Fruit fly (Drosophila melanogaster) Kc167 (cell line): ENCODE results near the gene CG14642.

Experiments used
- Myc ChIP-seq: fragments of >200 bp; optimal IDR thresholded peaks from 2 replicates; lab custom pipeline; 2017; ENCODE audit warnings: missing external identifiers
- Sin3A ChIP-seq: fragments of >200 bp; optimal IDR thresholded peaks from 2 replicates; lab custom pipeline; 2018; ENCODE audit warnings: missing external identifiers
- h ChIP-seq: fragments of >200 bp; optimal IDR thresholded peaks from 3 replicates; lab custom pipeline; 2018; ENCODE audit warnings: missing external identifiers
- insv ChIP-seq: fragments of >200 bp; optimal IDR thresholded peaks from 3 replicates; lab custom pipeline; 2018; ENCODE audit warnings: missing external identifiers
- psq ChIP-seq: fragments of >200 bp; optimal IDR thresholded peaks from 2 replicates; lab custom pipeline; 2017; ENCODE audit warnings: missing external identifiers
- ttk ChIP-seq: sonication (Bioruptor generic); optimal IDR thresholded peaks from 2 replicates; lab custom pipeline; 2017; ENCODE audit warnings: missing external identifiers

dm6 chr3R:4233018-4233385 is 9.5 kb downstream of the CG14642 start, which contains the start of gene abs:
- no peak for TF ChIP-seq Sin3A (lab: Kevin White, UChicago)
- TF ChIP-seq ttk (lab: Kevin White, UChicago) = no peak
- TF ChIP-seq insv (lab: Kevin White, UChicago) = no peak
- no peak for TF ChIP-seq h
- TF ChIP-seq psq (lab: Kevin White, UChicago) = no peak
- no peak for TF ChIP-seq Myc (lab: Kevin White, UChicago)
